Fruit fly (Drosophila melanogaster) whole organism: ENCODE results near the gene zf30C.

ENCODE experiments used
- CG8478 ChIP-seq: fragments of >200 bp; optimal IDR thresholded peaks from 2 replicates; lab custom pipeline; 2018; ENCODE audit warnings: inconsistent platforms
- Dll ChIP-seq: fragments of >200 bp; optimal IDR thresholded peaks from 2 replicates; lab custom pipeline; 2017
- EcR ChIP-seq, 2 experiments: fragments of >200 bp; optimal IDR thresholded peaks; 2 replicates each; lab custom pipeline; 2017; ENCODE audit warnings: missing biosample characterization in 2 of 2, missing genetic modification characterization in 2 of 2, missing genetic modification reagents in 2 of 2
- pan ChIP-seq: fragments of >200 bp; optimal IDR thresholded peaks from 2 replicates; lab custom pipeline; 2017
- psq ChIP-seq: fragments of >200 bp; optimal IDR thresholded peaks from 2 replicates; lab custom pipeline; 2017
- usp ChIP-seq: fragments of >200 bp; optimal IDR thresholded peaks from 2 replicates; lab custom pipeline; 2017; ENCODE audit warnings: missing biosample characterization, missing genetic modification characterization, mixed read lengths

DNA sequence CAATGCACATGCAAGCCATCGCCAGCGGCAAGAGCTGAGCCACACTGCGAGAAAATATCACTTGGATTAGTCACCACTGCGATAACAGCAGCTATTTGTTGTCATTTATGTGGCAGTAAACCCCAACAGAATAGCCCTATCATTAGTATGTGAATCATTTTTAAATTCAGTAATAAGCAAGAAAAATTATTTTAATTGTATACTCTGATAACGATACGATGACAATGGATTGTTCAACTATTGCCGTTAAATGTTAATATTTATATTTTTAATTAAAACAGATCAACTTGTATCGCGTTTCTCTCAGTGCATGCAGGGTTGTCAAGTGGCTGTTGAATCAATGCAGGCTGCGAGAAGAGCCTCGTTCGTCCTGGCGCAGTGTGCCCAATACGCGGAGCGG lies 20.3 kb upstream of the zf30C start:
- no peak for TF ChIP-seq Dll (lab: Kevin White, UChicago)
- TF ChIP-seq CG8478 (lab: Kevin White, UChicago): no peak
- TF ChIP-seq EcR (GFP tag; optimal IDR thresholded peaks at IDR 0.05; lab: Kevin White, UChicago): no peak
- no peak for TF ChIP-seq psq (lab: Kevin White, UChicago)
- TF ChIP-seq pan (lab: Kevin White, UChicago): no peak
- TF ChIP-seq usp: no peak
